Worm (Caenorhabditis elegans) whole organism, young adult: Measurements from ENCODE around the gene Y48E1B.17.

Source experiments
- F10E7.11 ChIP-seq: sonication (generic microtip); optimal IDR thresholded peaks from 2 replicates; lab custom pipeline; 2017; ENCODE audit warnings: mild to moderate bottlenecking, missing genetic modification characterization, moderate library complexity, missing compliant biosample characterization
- F22D6.2 ChIP-seq: sonication (generic microtip); optimal IDR thresholded peaks from 2 replicates; lab custom pipeline; 2016; ENCODE audit warnings: mild to moderate bottlenecking, missing genetic modification characterization, missing compliant biosample characterization
- K11D2.4 ChIP-seq: fragments of 200-800 bp; sonication (Bioruptor generic); IDR thresholded peaks from 2 replicates; pipeline ENCODE4 v1.3.6; 2022; ENCODE audit warnings: missing genetic modification reagents, missing genetic modification characterization, missing compliant biosample characterization
- T07F8.4 ChIP-seq: sonication (generic microtip); optimal IDR thresholded peaks from 2 replicates; lab custom pipeline; 2016; ENCODE audit warnings: mild to moderate bottlenecking, missing genetic modification characterization, moderate library complexity, missing compliant biosample characterization
- Y53F4B.3 ChIP-seq: fragments of 200-800 bp; sonication (Bioruptor generic); IDR thresholded peaks from 2 replicates; pipeline ENCODE4 v1.3.6; 2022; ENCODE audit warnings: missing genetic modification reagents, missing genetic modification characterization, missing compliant biosample characterization
- Y53G8AR.9 ChIP-seq: fragments of 200-800 bp; sonication (Bioruptor generic); conservative IDR thresholded peaks from 2 replicates; pipeline ENCODE4 v1.3.6; 2022; ENCODE audit warnings: missing genetic modification reagents, missing genetic modification characterization, missing compliant biosample characterization
- Y56A3A.18 ChIP-seq: fragments of 200-800 bp; sonication (Bioruptor generic); IDR thresholded peaks from 2 replicates; pipeline ENCODE4 v1.3.6; 2022; ENCODE audit warnings: missing genetic modification reagents, missing genetic modification characterization, missing compliant biosample characterization
- Y67H2A.10 ChIP-seq: fragments of 200-800 bp; sonication (Bioruptor generic); conservative IDR thresholded peaks from 2 replicates; pipeline ENCODE4 v1.3.6; 2022; ENCODE audit warnings: missing genetic modification reagents, missing genetic modification characterization, missing compliant biosample characterization
- Y95B8A.8 ChIP-seq: fragments of 200-800 bp; sonication (Bioruptor generic); IDR thresholded peaks from 2 replicates; pipeline ENCODE4 v1.3.6; 2022; ENCODE audit warnings: missing genetic modification reagents, missing genetic modification characterization, missing compliant biosample characterization
- ama-1 ChIP-seq, 3 experiments: fragments of 150-350 bp in 1 of 3; sonication (generic microtip) in 2 of 3; optimal IDR thresholded peaks; 2 replicates each; lab custom pipeline; 2014 to 2018; ENCODE audit warnings: missing biosample characterization in 2 of 3, missing genetic modification characterization in 2 of 3, missing genetic modification reagents in 2 of 3
- aptf-2 ChIP-seq: fragments of 200-800 bp; sonication (Bioruptor generic); conservative IDR thresholded peaks from 2 replicates; pipeline ENCODE4 v1.3.6; 2022; ENCODE audit warnings: missing genetic modification reagents, missing genetic modification characterization, missing compliant biosample characterization
- bed-1 ChIP-seq: fragments of 200-800 bp; sonication (Bioruptor generic); IDR thresholded peaks from 2 replicates; pipeline ENCODE4 v1.3.6; 2022; ENCODE audit warnings: missing genetic modification reagents, missing genetic modification characterization, missing compliant biosample characterization
- ceh-100 ChIP-seq: fragments of 200-800 bp; sonication (Bioruptor generic); IDR thresholded peaks from 2 replicates; pipeline ENCODE4 v1.3.6; 2022; ENCODE audit warnings: missing genetic modification reagents, missing genetic modification characterization, missing compliant biosample characterization
- ceh-27 ChIP-seq: fragments of 200-800 bp; sonication (Bioruptor generic); optimal IDR thresholded peaks from 2 replicates; lab custom pipeline; 2018; ENCODE audit warnings: mild to moderate bottlenecking, missing genetic modification characterization, moderate library complexity, missing compliant biosample characterization
- ceh-79 ChIP-seq: sonication (generic microtip); optimal IDR thresholded peaks from 2 replicates; lab custom pipeline; 2017; ENCODE audit warnings: mild to moderate bottlenecking, missing genetic modification characterization, missing compliant biosample characterization
- ceh-91 ChIP-seq: fragments of 200-800 bp; sonication (Bioruptor generic); IDR thresholded peaks from 2 replicates; pipeline ENCODE4 v1.3.6; 2022; ENCODE audit warnings: missing genetic modification reagents, missing genetic modification characterization, missing compliant biosample characterization
- efl-1 ChIP-seq: fragments of 150-350 bp; optimal IDR thresholded peaks from 2 replicates; lab custom pipeline; 2014; ENCODE audit warnings: missing biosample characterization, missing genetic modification reagents, missing genetic modification characterization
- egl-18 ChIP-seq: fragments of 200-800 bp; sonication (Bioruptor generic); IDR thresholded peaks from 2 replicates; pipeline ENCODE4 v1.3.6; 2022; ENCODE audit warnings: missing genetic modification reagents, missing genetic modification characterization, missing compliant biosample characterization
- ekl-4 ChIP-seq: fragments of 200-800 bp; sonication (Bioruptor generic); IDR thresholded peaks from 2 replicates; pipeline ENCODE4 v1.3.6; 2022; ENCODE audit warnings: missing genetic modification reagents, missing genetic modification characterization, missing compliant biosample characterization
- ets-4 ChIP-seq: fragments of 200-800 bp; sonication (Bioruptor generic); optimal IDR thresholded peaks from 2 replicates; lab custom pipeline; 2018; ENCODE audit warnings: mild to moderate bottlenecking, missing genetic modification characterization, missing compliant biosample characterization
- hmg-20 ChIP-seq: fragments of 200-800 bp; sonication (Bioruptor generic); IDR thresholded peaks from 2 replicates; pipeline ENCODE4 v1.3.6; 2022; ENCODE audit warnings: missing genetic modification reagents, missing genetic modification characterization, missing compliant biosample characterization
- lag-1 ChIP-seq: fragments of 200-800 bp; sonication (Bioruptor generic); IDR thresholded peaks from 2 replicates; pipeline ENCODE4 v1.3.6; 2022; ENCODE audit warnings: missing genetic modification reagents, missing genetic modification characterization, missing compliant biosample characterization
- let-526 ChIP-seq: fragments of 200-800 bp; sonication (Bioruptor generic); IDR thresholded peaks from 2 replicates; pipeline ENCODE4 v1.3.6; 2022; ENCODE audit warnings: missing genetic modification reagents, missing genetic modification characterization, missing compliant biosample characterization
- lin-40 ChIP-seq: sonication (generic microtip); optimal IDR thresholded peaks from 2 replicates; lab custom pipeline; 2016; ENCODE audit warnings: missing genetic modification characterization, mild to moderate bottlenecking, missing compliant biosample characterization, missing genotype, missing genetic modification reagents
- lsl-1 ChIP-seq: fragments of 200-800 bp; sonication (Bioruptor generic); optimal IDR thresholded peaks from 2 replicates; lab custom pipeline; 2018; ENCODE audit warnings: mild to moderate bottlenecking, missing genetic modification characterization, moderate library complexity, missing compliant biosample characterization
- madf-6 ChIP-seq: fragments of 200-800 bp; sonication (Bioruptor generic); IDR thresholded peaks from 2 replicates; pipeline ENCODE4 v1.3.6; 2022; ENCODE audit warnings: missing genetic modification reagents, missing genetic modification characterization, missing compliant biosample characterization
- mel-28 ChIP-seq: sonication (generic microtip); optimal IDR thresholded peaks from 2 replicates; lab custom pipeline; 2016; ENCODE audit warnings: borderline replicate concordance, mild to moderate bottlenecking, missing genetic modification characterization, missing compliant biosample characterization
- nfyb-1 ChIP-seq: fragments of 200-800 bp; sonication (Bioruptor generic); IDR thresholded peaks from 2 replicates; pipeline ENCODE4 v1.3.6; 2022; ENCODE audit warnings: missing genetic modification reagents, missing genetic modification characterization, missing compliant biosample characterization
- nhr-27 ChIP-seq: fragments of 200-800 bp; sonication (Bioruptor generic); optimal IDR thresholded peaks from 2 replicates; lab custom pipeline; 2018; ENCODE audit warnings: mild to moderate bottlenecking, missing genetic modification characterization, moderate library complexity, missing compliant biosample characterization
- nhr-80 ChIP-seq: sonication (generic microtip); optimal IDR thresholded peaks from 2 replicates; lab custom pipeline; 2016; ENCODE audit warnings: missing genetic modification characterization, missing compliant biosample characterization
- rcor-1 ChIP-seq: fragments of 200-800 bp; sonication (Bioruptor generic); IDR thresholded peaks from 2 replicates; pipeline ENCODE4 v1.3.6; 2022; ENCODE audit warnings: missing genetic modification reagents, missing genetic modification characterization, missing compliant biosample characterization
- sea-2 ChIP-seq: fragments of 200-800 bp; sonication (Bioruptor generic); IDR thresholded peaks from 2 replicates; pipeline ENCODE4 v1.3.6; 2022; ENCODE audit warnings: missing genetic modification characterization, missing compliant biosample characterization
- snpc-1.1 ChIP-seq: sonication (generic microtip); optimal IDR thresholded peaks from 2 replicates; lab custom pipeline; 2017; ENCODE audit warnings: missing genetic modification characterization, mild to moderate bottlenecking, missing compliant biosample characterization, antibody characterized with exemption, moderate library complexity, missing genotype, missing genetic modification reagents; ENCODE audit not compliant: insufficient read depth
- tbx-9 ChIP-seq: sonication (generic microtip); optimal IDR thresholded peaks from 2 replicates; lab custom pipeline; 2016; ENCODE audit warnings: borderline replicate concordance, missing genetic modification characterization, inconsistent platforms, missing compliant biosample characterization
- unc-130 ChIP-seq: sonication (generic microtip); optimal IDR thresholded peaks from 2 replicates; lab custom pipeline; 2016; ENCODE audit warnings: missing genetic modification reagents, missing genetic modification characterization, missing compliant biosample characterization
- unc-62 ChIP-seq: fragments of 150-350 bp; optimal IDR thresholded peaks from 2 replicates; lab custom pipeline; 2014; ENCODE audit warnings: missing biosample characterization, missing genetic modification reagents, missing genetic modification characterization
- zfh-2 ChIP-seq: fragments of 200-800 bp; sonication (Bioruptor generic); conservative IDR thresholded peaks from 2 replicates; pipeline ENCODE4 v1.3.6; 2022; ENCODE audit warnings: missing genetic modification reagents, missing genetic modification characterization, missing compliant biosample characterization
- ztf-25 ChIP-seq: fragments of 200-800 bp; sonication (Bioruptor generic); IDR thresholded peaks from 2 replicates; pipeline ENCODE4 v1.3.6; 2022; ENCODE audit warnings: missing genetic modification reagents, missing genetic modification characterization, missing compliant biosample characterization
- ztf-28 ChIP-seq: fragments of 200-800 bp; sonication (Bioruptor generic); IDR thresholded peaks from 2 replicates; pipeline ENCODE4 v1.3.6; 2022; ENCODE audit warnings: missing genetic modification reagents, missing genetic modification characterization, missing compliant biosample characterization

Y48E1B.17 gene

ce11 chrII:13575018-13575948, 34.4 kb upstream of the Y48E1B.17 start, which contains the start of the genes mrpl-37 and lin-38 (continued):
- TF ChIP-seq hmg-20 (GFP tag; lab: Robert Waterston, UW) (no peak), T07F8.4 (tag; lab: Kevin White, UChicago) (no peak), mel-28 (no peak), nhr-27 (tag; lab: Kevin White, UChicago) (no peak), ekl-4 (no peak), nhr-80 (peak; percentile 29), bed-1 (GFP tag; lab: Robert Waterston, UW) (no peak), Y53F4B.3 (no peak), lag-1 (GFP tag; lab: Robert Waterston, UW) (no peak), K11D2.4 (GFP tag; lab: Robert Waterston, UW) (no peak), madf-6 (peak; percentile 73), Y67H2A.10 (GFP tag; lab: Robert Waterston, UW) (no peak), Y53G8AR.9 (GFP tag; lab: Robert Waterston, UW) (no peak), ztf-25 (GFP tag; lab: Robert Waterston, UW) (no peak), Y95B8A.8 (no peak), tbx-9 (no peak), rcor-1 (no peak), efl-1 (peak; percentile 31), ztf-28 (GFP tag; lab: Robert Waterston, UW) (no peak), unc-62 (GFP tag; lab: Kevin White, UChicago) (no peak), unc-130 (GFP tag; lab: Kevin White, UChicago) (no peak), ceh-100 (no peak), Y56A3A.18 (GFP tag; lab: Robert Waterston, UW) (no peak), snpc-1.1 (tag; lab: Kevin White, UChicago) (peak; percentile 13)

DNA sequence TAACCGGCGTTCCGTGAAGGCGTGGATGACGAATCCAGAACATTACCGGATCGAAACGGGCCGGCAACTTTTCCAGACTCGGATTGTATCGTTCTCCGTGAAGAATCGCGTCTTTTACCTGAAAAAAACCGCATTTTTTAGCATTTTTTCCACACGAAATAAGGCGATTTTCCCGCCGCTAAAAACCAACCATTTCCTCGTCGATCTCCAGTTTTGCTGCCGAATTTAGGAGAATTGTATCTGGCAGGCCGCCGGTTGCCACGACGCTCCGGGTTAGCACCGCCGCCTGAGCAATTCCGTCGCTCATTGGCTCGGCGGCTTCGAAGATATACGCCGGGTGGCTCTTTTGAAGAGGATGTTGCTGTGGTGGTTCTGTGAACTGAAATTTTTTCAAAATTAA, 33.5 kb upstream of the Y48E1B.17 start:
- TF ChIP-seq ama-1 (optimal IDR thresholded peaks at IDR 0.05; lab: Kevin White, UChicago) (no peak), ama-1 (GFP tag; optimal IDR thresholded peaks at IDR 0.05; lab: Kevin White, UChicago) (no peak), ceh-79 (tag; lab: Kevin White, UChicago) (no peak), lsl-1 (GFP tag; lab: Kevin White, UChicago) (no peak), Y95B8A.8 (no peak), ztf-25 (GFP tag; lab: Robert Waterston, UW) (no peak), lin-40 (tag; lab: Kevin White, UChicago) (no peak), ceh-91 (no peak), sea-2 (GFP tag; lab: Robert Waterston, UW) (no peak), zfh-2 (GFP tag; lab: Robert Waterston, UW) (no peak), aptf-2 (GFP tag; lab: Robert Waterston, UW) (no peak), nfyb-1 (no peak), ceh-100 (no peak), T07F8.4 (tag; lab: Kevin White, UChicago) (no peak), ets-4 (GFP tag; lab: Kevin White, UChicago) (no peak), F22D6.2 (tag; lab: Kevin White, UChicago) (no peak)

DNA sequence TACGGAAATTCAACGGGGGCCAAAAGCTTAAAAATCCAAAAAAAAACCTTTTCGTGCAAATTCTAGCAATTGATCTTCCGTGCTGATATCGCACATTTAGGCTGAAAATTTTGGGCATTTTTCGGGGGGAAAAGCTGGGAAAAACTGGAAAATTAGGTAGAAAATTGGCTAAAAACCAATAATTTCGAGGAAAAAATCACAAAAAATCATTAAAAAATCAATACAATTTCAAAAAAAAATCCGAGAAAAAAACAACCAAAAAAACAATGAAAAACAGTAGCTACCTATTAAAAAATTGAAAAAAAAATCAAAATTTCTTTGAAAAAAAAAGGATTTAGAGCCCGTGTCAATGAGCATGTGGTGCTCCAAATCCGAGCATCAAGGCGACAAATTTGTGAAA, 27.0 kb upstream of the Y48E1B.17 start, which contains the start of gene Y48E1B.3:
Gene Y48E1B.3, minus strand, starts transcription at position 101 of the 400 bp plus-strand sequence.
- TF ChIP-seq egl-18 (GFP tag; lab: Robert Waterston, UW): no peak
- TF ChIP-seq F10E7.11: no peak
- no peak for TF ChIP-seq ceh-27
- no peak for TF ChIP-seq let-526
